Worm (Caenorhabditis elegans) whole organism, young adult: Measurements from ENCODE around the gene Y39A1A.24.

ENCODE experiments used
- C06A6.2 ChIP-seq: fragments of 200-800 bp; sonication (Bioruptor generic); conservative IDR thresholded peaks from 2 replicates; pipeline ENCODE4 v1.3.6; 2022; ENCODE audit warnings: missing genetic modification characterization, missing compliant biosample characterization
- D2030.7 ChIP-seq: fragments of 200-800 bp; sonication (Bioruptor generic); IDR thresholded peaks from 2 replicates; pipeline ENCODE4 v1.3.6; 2022; ENCODE audit warnings: missing genetic modification reagents, missing genetic modification characterization, missing compliant biosample characterization
- F39B2.1 ChIP-seq: fragments of 200-800 bp; sonication (Bioruptor generic); IDR thresholded peaks from 2 replicates; pipeline ENCODE4 v1.3.6; 2022; ENCODE audit warnings: missing genetic modification reagents, missing genetic modification characterization, missing compliant biosample characterization
- F52B5.7 ChIP-seq: sonication (generic microtip); optimal IDR thresholded peaks from 2 replicates; lab custom pipeline; 2016; ENCODE audit warnings: mild to moderate bottlenecking, missing genetic modification characterization, missing compliant biosample characterization
- K11D2.4 ChIP-seq: fragments of 200-800 bp; sonication (Bioruptor generic); IDR thresholded peaks from 2 replicates; pipeline ENCODE4 v1.3.6; 2022; ENCODE audit warnings: missing genetic modification reagents, missing genetic modification characterization, missing compliant biosample characterization
- K12H6.12 ChIP-seq: fragments of 200-800 bp; sonication (Bioruptor generic); optimal IDR thresholded peaks from 2 replicates; lab custom pipeline; 2018; ENCODE audit warnings: mild to moderate bottlenecking, missing genetic modification characterization, missing compliant biosample characterization
- Y53F4B.3 ChIP-seq: fragments of 200-800 bp; sonication (Bioruptor generic); IDR thresholded peaks from 2 replicates; pipeline ENCODE4 v1.3.6; 2022; ENCODE audit warnings: missing genetic modification reagents, missing genetic modification characterization, missing compliant biosample characterization
- Y53G8AR.9 ChIP-seq: fragments of 200-800 bp; sonication (Bioruptor generic); conservative IDR thresholded peaks from 2 replicates; pipeline ENCODE4 v1.3.6; 2022; ENCODE audit warnings: missing genetic modification reagents, missing genetic modification characterization, missing compliant biosample characterization
- Y67H2A.10 ChIP-seq: fragments of 200-800 bp; sonication (Bioruptor generic); conservative IDR thresholded peaks from 2 replicates; pipeline ENCODE4 v1.3.6; 2022; ENCODE audit warnings: missing genetic modification reagents, missing genetic modification characterization, missing compliant biosample characterization
- Y79H2A.3 ChIP-seq: fragments of 200-800 bp; sonication (Bioruptor generic); conservative IDR thresholded peaks from 2 replicates; pipeline ENCODE4 v1.3.6; 2022; ENCODE audit warnings: missing genetic modification reagents, missing genetic modification characterization, missing compliant biosample characterization
- akir-1 ChIP-seq: fragments of 200-800 bp; sonication (Bioruptor generic); optimal IDR thresholded peaks from 2 replicates; lab custom pipeline; 2018; ENCODE audit warnings: mild to moderate bottlenecking, missing genetic modification characterization, moderate library complexity, missing compliant biosample characterization
- aptf-3 ChIP-seq: fragments of 200-800 bp; sonication (Bioruptor generic); IDR thresholded peaks from 2 replicates; pipeline ENCODE4 v1.3.6; 2022; ENCODE audit warnings: missing genetic modification characterization, missing compliant biosample characterization
- attf-6 ChIP-seq: fragments of 200-800 bp; sonication (Bioruptor generic); IDR thresholded peaks from 2 replicates; pipeline ENCODE4 v1.3.6; 2022; ENCODE audit warnings: missing genetic modification reagents, missing genetic modification characterization, missing compliant biosample characterization
- cebp-1 ChIP-seq, 2 experiments: fragments of 200-800 bp in 1 of 2; sonication (Bioruptor generic) in 1 of 2; sonication (generic microtip) in 1 of 2; IDR thresholded peaks in 1 of 2; optimal IDR thresholded peaks in 1 of 2; 2 replicates each; pipeline versions ENCODE4 v1.3.6 to Lab custom; 2017 to 2022; ENCODE audit warnings: missing compliant biosample characterization in 2 of 2, missing genetic modification characterization in 2 of 2, mild to moderate bottlenecking in 1 of 2, missing genetic modification reagents in 1 of 2, moderate library complexity in 1 of 2
- cebp-2 ChIP-seq: fragments of 200-800 bp; sonication (Bioruptor generic); IDR thresholded peaks from 2 replicates; pipeline ENCODE4 v1.3.6; 2022; ENCODE audit warnings: missing genetic modification characterization, missing compliant biosample characterization
- ceh-58 ChIP-seq: fragments of 200-800 bp; sonication (Bioruptor generic); IDR thresholded peaks from 2 replicates; pipeline ENCODE4 v1.3.6; 2022; ENCODE audit warnings: missing genetic modification characterization, missing compliant biosample characterization
- ceh-91 ChIP-seq: fragments of 200-800 bp; sonication (Bioruptor generic); IDR thresholded peaks from 2 replicates; pipeline ENCODE4 v1.3.6; 2022; ENCODE audit warnings: missing genetic modification reagents, missing genetic modification characterization, missing compliant biosample characterization
- chd-7 ChIP-seq: sonication (generic microtip); optimal IDR thresholded peaks from 2 replicates; lab custom pipeline; 2016; ENCODE audit warnings: mild to moderate bottlenecking, missing genetic modification characterization, moderate library complexity, missing compliant biosample characterization
- dox-1 ChIP-seq: fragments of 200-800 bp; sonication (Bioruptor generic); IDR thresholded peaks from 2 replicates; pipeline ENCODE4 v1.3.6; 2022; ENCODE audit warnings: missing genetic modification reagents, missing genetic modification characterization, missing compliant biosample characterization
- egl-18 ChIP-seq: fragments of 200-800 bp; sonication (Bioruptor generic); IDR thresholded peaks from 2 replicates; pipeline ENCODE4 v1.3.6; 2022; ENCODE audit warnings: missing genetic modification reagents, missing genetic modification characterization, missing compliant biosample characterization
- ekl-4 ChIP-seq: fragments of 200-800 bp; sonication (Bioruptor generic); IDR thresholded peaks from 2 replicates; pipeline ENCODE4 v1.3.6; 2022; ENCODE audit warnings: missing genetic modification reagents, missing genetic modification characterization, missing compliant biosample characterization
- hlh-26 ChIP-seq: fragments of 200-800 bp; sonication (Bioruptor generic); conservative IDR thresholded peaks from 2 replicates; pipeline ENCODE4 v1.3.6; 2022; ENCODE audit warnings: missing genetic modification reagents, missing genetic modification characterization, missing compliant biosample characterization
- hmg-1.2 ChIP-seq: fragments of 200-800 bp; sonication (Bioruptor generic); IDR thresholded peaks from 2 replicates; pipeline ENCODE4 v1.3.6; 2022; ENCODE audit warnings: missing genetic modification reagents, missing genetic modification characterization, missing compliant biosample characterization
- hmg-20 ChIP-seq: fragments of 200-800 bp; sonication (Bioruptor generic); IDR thresholded peaks from 2 replicates; pipeline ENCODE4 v1.3.6; 2022; ENCODE audit warnings: missing genetic modification reagents, missing genetic modification characterization, missing compliant biosample characterization
- hrde-1 ChIP-seq: sonication (generic microtip); optimal IDR thresholded peaks from 2 replicates; lab custom pipeline; 2016; ENCODE audit warnings: missing genetic modification characterization, mild to moderate bottlenecking, missing compliant biosample characterization, moderate library complexity, missing genotype, missing genetic modification reagents, borderline replicate concordance
- lag-1 ChIP-seq: fragments of 200-800 bp; sonication (Bioruptor generic); IDR thresholded peaks from 2 replicates; pipeline ENCODE4 v1.3.6; 2022; ENCODE audit warnings: missing genetic modification reagents, missing genetic modification characterization, missing compliant biosample characterization
- let-526 ChIP-seq: fragments of 200-800 bp; sonication (Bioruptor generic); IDR thresholded peaks from 2 replicates; pipeline ENCODE4 v1.3.6; 2022; ENCODE audit warnings: missing genetic modification reagents, missing genetic modification characterization, missing compliant biosample characterization
- let-607 ChIP-seq, 2 experiments: fragments of 200-800 bp in 1 of 2; sonication (Bioruptor generic) in 1 of 2; sonication (generic microtip) in 1 of 2; optimal IDR thresholded peaks; 2 replicates each; lab custom pipeline; 2016 to 2018; ENCODE audit warnings: mild to moderate bottlenecking in 2 of 2, missing compliant biosample characterization in 2 of 2, missing genetic modification characterization in 2 of 2, moderate library complexity in 2 of 2, missing genotype in 1 of 2
- lin-35 ChIP-seq, 3 experiments: fragments of 150-350 bp in 2 of 3; sonication (generic microtip) in 1 of 3; optimal IDR thresholded peaks; 2 replicates each; lab custom pipeline; 2014 to 2018; ENCODE audit warnings: missing biosample characterization in 3 of 3, missing genetic modification characterization in 3 of 3, missing genetic modification reagents in 3 of 3
- lin-54 ChIP-seq: fragments of 200-800 bp; sonication (Bioruptor generic); optimal IDR thresholded peaks from 2 replicates; lab custom pipeline; 2018; ENCODE audit warnings: mild to moderate bottlenecking, missing genetic modification characterization, missing compliant biosample characterization
- lir-1 ChIP-seq: fragments of 200-800 bp; sonication (Bioruptor generic); conservative IDR thresholded peaks from 2 replicates; pipeline ENCODE4 v1.3.6; 2022; ENCODE audit warnings: missing genetic modification reagents, missing genetic modification characterization, missing compliant biosample characterization
- lsy-27 ChIP-seq: sonication (generic microtip); optimal IDR thresholded peaks from 2 replicates; lab custom pipeline; 2017; ENCODE audit warnings: missing genetic modification characterization, mild to moderate bottlenecking, missing compliant biosample characterization, antibody characterized with exemption, missing genotype, borderline replicate concordance; ENCODE audit not compliant: insufficient read depth
- madf-6 ChIP-seq: fragments of 200-800 bp; sonication (Bioruptor generic); IDR thresholded peaks from 2 replicates; pipeline ENCODE4 v1.3.6; 2022; ENCODE audit warnings: missing genetic modification reagents, missing genetic modification characterization, missing compliant biosample characterization
- mes-4 ChIP-seq: sonication (generic microtip); optimal IDR thresholded peaks from 2 replicates; lab custom pipeline; 2016; ENCODE audit warnings: missing genotype, missing genetic modification characterization, missing compliant biosample characterization
- nfya-1 ChIP-seq: sonication (generic microtip); optimal IDR thresholded peaks from 2 replicates; lab custom pipeline; 2017; ENCODE audit warnings: antibody characterized with exemption, missing compliant biosample characterization, missing genetic modification characterization, borderline replicate concordance; ENCODE audit not compliant: insufficient read depth
- nfya-2 ChIP-seq: fragments of 200-800 bp; sonication (Bioruptor generic); IDR thresholded peaks from 2 replicates; pipeline ENCODE4 v1.3.6; 2022; ENCODE audit warnings: missing genetic modification reagents, missing genetic modification characterization, missing compliant biosample characterization
- nfyb-1 ChIP-seq: fragments of 200-800 bp; sonication (Bioruptor generic); IDR thresholded peaks from 2 replicates; pipeline ENCODE4 v1.3.6; 2022; ENCODE audit warnings: missing genetic modification reagents, missing genetic modification characterization, missing compliant biosample characterization
- nhr-179 ChIP-seq: sonication (generic microtip); optimal IDR thresholded peaks from 2 replicates; lab custom pipeline; 2016; ENCODE audit warnings: mild to moderate bottlenecking, missing genetic modification characterization, missing compliant biosample characterization
- pha-4 ChIP-seq: fragments of 150-350 bp; sonication (generic microtip); optimal IDR thresholded peaks from 2 replicates; lab custom pipeline; 2014; ENCODE audit warnings: missing biosample characterization, missing genetic modification reagents, missing genetic modification characterization
- rcor-1 ChIP-seq: fragments of 200-800 bp; sonication (Bioruptor generic); IDR thresholded peaks from 2 replicates; pipeline ENCODE4 v1.3.6; 2022; ENCODE audit warnings: missing genetic modification reagents, missing genetic modification characterization, missing compliant biosample characterization
- sdz-38 ChIP-seq: sonication (generic microtip); optimal IDR thresholded peaks from 2 replicates; lab custom pipeline; 2016; ENCODE audit warnings: missing genotype, missing genetic modification characterization, missing compliant biosample characterization
- sea-2 ChIP-seq: fragments of 200-800 bp; sonication (Bioruptor generic); IDR thresholded peaks from 2 replicates; pipeline ENCODE4 v1.3.6; 2022; ENCODE audit warnings: missing genetic modification characterization, missing compliant biosample characterization
- snpc-1.1 ChIP-seq: sonication (generic microtip); optimal IDR thresholded peaks from 2 replicates; lab custom pipeline; 2017; ENCODE audit warnings: missing genetic modification characterization, mild to moderate bottlenecking, missing compliant biosample characterization, antibody characterized with exemption, moderate library complexity, missing genotype, missing genetic modification reagents; ENCODE audit not compliant: insufficient read depth
- snpc-3.4 ChIP-seq: sonication (generic microtip); optimal IDR thresholded peaks from 2 replicates; lab custom pipeline; 2017; ENCODE audit warnings: missing genetic modification characterization, mild to moderate bottlenecking, missing compliant biosample characterization, antibody characterized with exemption, moderate library complexity, missing genotype, missing genetic modification reagents
- snpc-4 ChIP-seq, 5 experiments: fragments of 150-350 bp in 1 of 5; sonication (generic microtip) in 4 of 5; optimal IDR thresholded peaks; 2 replicates each; lab custom pipeline; 2014 to 2018; ENCODE audit warnings: missing genetic modification characterization in 5 of 5, missing biosample characterization in 3 of 5, antibody characterized with exemption in 2 of 5, mild to moderate bottlenecking in 2 of 5, missing compliant biosample characterization in 2 of 5, missing genotype in 2 of 5, moderate library complexity in 2 of 5, missing genetic modification reagents in 1 of 5
- ztf-3 ChIP-seq: fragments of 200-800 bp; sonication (Bioruptor generic); optimal IDR thresholded peaks from 2 replicates; lab custom pipeline; 2018; ENCODE audit warnings: mild to moderate bottlenecking, missing genetic modification characterization, missing compliant biosample characterization
- ztf-6 ChIP-seq: fragments of 200-800 bp; sonication (Bioruptor generic); IDR thresholded peaks from 2 replicates; pipeline ENCODE4 v1.3.6; 2022; ENCODE audit warnings: missing genetic modification reagents, missing genetic modification characterization, missing compliant biosample characterization

Y39A1A.24 gene

ce11 chrIII:10642781-10643180 lies 30.3 kb downstream of the Y39A1A.24 start, which contains the start of the genes dhs-11 and orc-1 (continued):
- no peak for TF ChIP-seq cebp-2
- no peak for TF ChIP-seq hrde-1 (tag; lab: Kevin White, UChicago)
- TF ChIP-seq F52B5.7: no peak
- TF ChIP-seq snpc-1.1 (tag; lab: Kevin White, UChicago): peak; percentile 3
- peak; percentile 84 for TF ChIP-seq lin-54
- TF ChIP-seq Y53G8AR.9 (GFP tag; lab: Robert Waterston, UW): no peak
- peak; percentile 87 for TF ChIP-seq D2030.7 (GFP tag; lab: Robert Waterston, UW)
- TF ChIP-seq hmg-1.2 (GFP tag; lab: Robert Waterston, UW): peak; percentile 99
- TF ChIP-seq madf-6 (GFP tag; lab: Robert Waterston, UW): peak; percentile 84
- TF ChIP-seq snpc-3.4: peak; percentile 42
- TF ChIP-seq K11D2.4 (GFP tag; lab: Robert Waterston, UW): no peak
- no peak for TF ChIP-seq Y53F4B.3
- no peak for TF ChIP-seq sea-2 (GFP tag; lab: Robert Waterston, UW)
- TF ChIP-seq ceh-91: no peak
- TF ChIP-seq C06A6.2 (GFP tag; lab: Robert Waterston, UW): no peak
- no peak for TF ChIP-seq nfya-1 (tag; lab: Kevin White, UChicago)
- no peak for TF ChIP-seq let-607 (tag; optimal IDR thresholded peaks at IDR 0.05; lab: Kevin White, UChicago)
- TF ChIP-seq hmg-20 (GFP tag; lab: Robert Waterston, UW): no peak
- TF ChIP-seq cebp-1 (GFP tag; IDR thresholded peaks at IDR 0.05; lab: Robert Waterston, UW): no peak
- TF ChIP-seq cebp-1 (tag; optimal IDR thresholded peaks at IDR 0.05; lab: Kevin White, UChicago): no peak
- TF ChIP-seq snpc-4 (GFP tag; optimal IDR thresholded peaks at IDR 0.05; lab: Kevin White, UChicago): no peak
- peak in 1 of 4 experiments; percentile 45 for TF ChIP-seq snpc-4 (tag; optimal IDR thresholded peaks at IDR 0.05; lab: Kevin White, UChicago)
- TF ChIP-seq Y67H2A.10: no peak
- TF ChIP-seq sdz-38 (tag; lab: Kevin White, UChicago): no peak
- TF ChIP-seq akir-1 (GFP tag; lab: Kevin White, UChicago): no peak
- TF ChIP-seq lsy-27 (tag; lab: Kevin White, UChicago): no peak
- TF ChIP-seq ekl-4 (GFP tag; lab: Robert Waterston, UW): no peak
- no peak for TF ChIP-seq nfya-2 (GFP tag; lab: Robert Waterston, UW)
- no peak for TF ChIP-seq lag-1 (GFP tag; lab: Robert Waterston, UW)
- TF ChIP-seq hlh-26 (GFP tag; lab: Robert Waterston, UW): no peak
- no peak for TF ChIP-seq Y79H2A.3 (GFP tag; lab: Robert Waterston, UW)
- TF ChIP-seq nhr-179 (tag; lab: Kevin White, UChicago): no peak
- no peak for TF ChIP-seq let-526 (GFP tag; lab: Robert Waterston, UW)
- TF ChIP-seq chd-7 (tag; lab: Kevin White, UChicago): no peak
- no peak for TF ChIP-seq aptf-3 (GFP tag; lab: Robert Waterston, UW)
- TF ChIP-seq ztf-6 (GFP tag; lab: Robert Waterston, UW): no peak
- TF ChIP-seq lin-35 (GFP tag; optimal IDR thresholded peaks at IDR 0.05; lab: Kevin White, UChicago): peak in 2 of 3 experiments; percentile 20 to 48
- TF ChIP-seq dox-1: peak; percentile 67
- no peak for TF ChIP-seq ztf-3
- TF ChIP-seq F39B2.1 (GFP tag; lab: Robert Waterston, UW): no peak
- no peak for TF ChIP-seq attf-6
- no peak for TF ChIP-seq mes-4
- no peak for TF ChIP-seq nfyb-1 (GFP tag; lab: Robert Waterston, UW)
- TF ChIP-seq rcor-1 (GFP tag; lab: Robert Waterston, UW): peak; percentile 55
- TF ChIP-seq lir-1 (GFP tag; lab: Robert Waterston, UW): no peak
- TF ChIP-seq egl-18 (GFP tag; lab: Robert Waterston, UW): no peak
- TF ChIP-seq K12H6.12 (tag; lab: Kevin White, UChicago): no peak
- TF ChIP-seq ceh-58 (GFP tag; lab: Robert Waterston, UW): no peak
- TF ChIP-seq pha-4 (tag; lab: Kevin White, UChicago): no peak
